Worm (Caenorhabditis elegans): ENCODE measurements around the gene msp-51.

msp-51 gene

ce11 chrIV:5306040-5306439, 10.9 kb upstream of the msp-51 start, which contains the start of gene ZK354.8:
Gene ZK354.8, minus strand, starts transcription at chrIV:5306140.
- no peak for TF ChIP-seq unc-55 (GFP tag; optimal IDR thresholded peaks at IDR 0.05)
- TF ChIP-seq zag-1 (tag; optimal IDR thresholded peaks at IDR 0.05), result no peak
- no peak for TF ChIP-seq gmeb-1 (tag; optimal IDR thresholded peaks at IDR 0.05)
- TF ChIP-seq aly-2 (tag; optimal IDR thresholded peaks at IDR 0.05), result no peak
- no peak for TF ChIP-seq nhr-11 (tag; optimal IDR thresholded peaks at IDR 0.05)
- TF ChIP-seq ama-1 (optimal IDR thresholded peaks at IDR 0.05), result no peak
- no peak for TF ChIP-seq nhr-12 (tag; optimal IDR thresholded peaks at IDR 0.05)
- no peak for TF ChIP-seq mbf-1 (tag; optimal IDR thresholded peaks at IDR 0.05)
- TF ChIP-seq mdl-1 (tag; optimal IDR thresholded peaks at IDR 0.05), result no peak
- TF ChIP-seq nhr-237 (tag; optimal IDR thresholded peaks at IDR 0.05), result no peak

ce11 chrIV:5303030-5303429, 7.9 kb upstream of the msp-51 start, which contains the start of gene ZK354.7:
Gene ZK354.7, minus strand, starts transcription at chrIV:5303130.
- TF ChIP-seq ztf-11 (tag; optimal IDR thresholded peaks at IDR 0.05) (no peak), nhr-23 (tag; optimal IDR thresholded peaks at IDR 0.05) (no peak), Y55F3AM.14 (GFP tag; optimal IDR thresholded peaks at IDR 0.05) (no peak), alr-1 (tag; optimal IDR thresholded peaks at IDR 0.05) (no peak), ztf-1 (GFP tag; conservative IDR thresholded peaks at IDR 0.05) (no peak), F13H6.1 (tag; optimal IDR thresholded peaks at IDR 0.05) (no peak), crh-2 (tag; optimal IDR thresholded peaks at IDR 0.05) (no peak), egl-27 (tag; optimal IDR thresholded peaks at IDR 0.05) (no peak)

- no peak for TF ChIP-seq elt-3 (tag; optimal IDR thresholded peaks at IDR 0.05)
Measured at ce11 chrIV:5297436-5298012, 2.4 kb upstream of the msp-51 start, which contains the start of the genes ZK354.6 and msp-113. Gene ZK354.6, minus strand, starts transcription at chrIV:5297536. Gene msp-113, plus strand, starts transcription at chrIV:5297962.

ce11 chrIV:5294467-5294866, 673 bp downstream of the msp-51 start:
- TF ChIP-seq aly-2 (tag; optimal IDR thresholded peaks at IDR 0.05) (no peak), lin-13 (GFP tag; optimal IDR thresholded peaks at IDR 0.05) (no peak), nhr-77 (tag; optimal IDR thresholded peaks at IDR 0.05) (no peak), ceh-82 (tag; optimal IDR thresholded peaks at IDR 0.05) (no peak), ztf-11 (tag; optimal IDR thresholded peaks at IDR 0.05) (no peak), nhr-129 (tag; optimal IDR thresholded peaks at IDR 0.05) (no peak), sma-9 (GFP tag; optimal IDR thresholded peaks at IDR 0.05) (no peak), sma-9 (tag; optimal IDR thresholded peaks at IDR 0.05) (no peak), R02D3.7 (tag; optimal IDR thresholded peaks at IDR 0.05) (no peak), nhr-21 (tag; optimal IDR thresholded peaks at IDR 0.05) (no peak), unc-39 (tag; optimal IDR thresholded peaks at IDR 0.05) (no peak), nhr-11 (tag; optimal IDR thresholded peaks at IDR 0.05) (no peak), lin-11 (tag; optimal IDR thresholded peaks at IDR 0.05) (no peak), Y55F3AM.14 (GFP tag; optimal IDR thresholded peaks at IDR 0.05) (no peak), alr-1 (tag; optimal IDR thresholded peaks at IDR 0.05) (no peak), fos-1 (tag; optimal IDR thresholded peaks at IDR 0.05) (no peak), ZK546.5 (tag; optimal IDR thresholded peaks at IDR 0.05) (no peak), snpc-4 (tag; optimal IDR thresholded peaks at IDR 0.05) (no peak)

- TF ChIP-seq snpc-4 (tag; optimal IDR thresholded peaks at IDR 0.05) (no peak), ceh-82 (tag; optimal IDR thresholded peaks at IDR 0.05) (no peak), unc-39 (tag; optimal IDR thresholded peaks at IDR 0.05) (no peak), crh-2 (tag; optimal IDR thresholded peaks at IDR 0.05) (no peak), nhr-10 (tag; optimal IDR thresholded peaks at IDR 0.05) (no peak), fos-1 (tag; optimal IDR thresholded peaks at IDR 0.05) (no peak), elt-3 (tag; optimal IDR thresholded peaks at IDR 0.05) (no peak), lin-13 (GFP tag; optimal IDR thresholded peaks at IDR 0.05) (no peak), sma-3 (GFP tag; optimal IDR thresholded peaks at IDR 0.05) (no peak), nhr-6 (tag; optimal IDR thresholded peaks at IDR 0.05) (no peak), ztf-4 (tag; optimal IDR thresholded peaks at IDR 0.05) (no peak), unc-55 (GFP tag; optimal IDR thresholded peaks at IDR 0.05) (no peak), alr-1 (tag; optimal IDR thresholded peaks at IDR 0.05) (no peak), mdl-1 (tag; optimal IDR thresholded peaks at IDR 0.05) (no peak), nhr-23 (tag; optimal IDR thresholded peaks at IDR 0.05) (no peak), zag-1 (tag; optimal IDR thresholded peaks at IDR 0.05) (no peak), sem-4 (tag; optimal IDR thresholded peaks at IDR 0.05) (no peak), unc-62 (GFP tag; optimal IDR thresholded peaks at IDR 0.05) (no peak), mbf-1 (tag; optimal IDR thresholded peaks at IDR 0.05) (no peak)
Measured at ce11 chrIV:5291207-5291606, 3.9 kb downstream of the msp-51 start.
